Worm (Caenorhabditis elegans) whole organism, early embryonic: Measurements from ENCODE around the gene chat-1.

Experiments
- ama-1 ChIP-seq: fragments of 150-350 bp; optimal IDR thresholded peaks from 2 replicates; lab custom pipeline; 2014
- ceh-13 ChIP-seq: fragments of 200-800 bp; sonication (Bioruptor generic); optimal IDR thresholded peaks from 2 replicates; lab custom pipeline; 2018; ENCODE audit warnings: mild to moderate bottlenecking, missing genetic modification characterization, missing compliant biosample characterization
- flt-1 ChIP-seq: fragments of 200-800 bp; sonication (Bioruptor generic); IDR thresholded peaks from 2 replicates; pipeline ENCODE4 v1.3.6; 2022; ENCODE audit warnings: missing genetic modification characterization, missing compliant biosample characterization
- hnd-1 ChIP-seq: sonication (generic microtip); optimal IDR thresholded peaks from 2 replicates; lab custom pipeline; 2016; ENCODE audit warnings: missing genetic modification characterization, missing compliant biosample characterization
- tbx-11 ChIP-seq: fragments of 200-800 bp; sonication (Bioruptor generic); IDR thresholded peaks from 2 replicates; pipeline ENCODE4 v1.3.6; 2022; ENCODE audit warnings: missing genetic modification characterization, missing compliant biosample characterization

DNA sequence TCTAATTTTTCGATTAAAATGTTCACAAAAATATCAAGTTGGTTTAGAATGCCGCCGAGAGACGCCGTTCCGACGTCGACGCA lies at the start of gene chat-1:
- TF ChIP-seq hnd-1 (tag; lab: Kevin White, UChicago) (no peak), ama-1 (lab: Kevin White, UChicago) (peak; percentile 11), tbx-11 (no peak), ceh-13 (GFP tag; lab: Kevin White, UChicago) (no peak), flt-1 (GFP tag; lab: Robert Waterston, UW) (no peak)
